Worm (Caenorhabditis elegans): Measurements from ENCODE around the gene C33F10.14.

Gene C33F10.14

ce11 chrII:4771282-4771681 lies 25.9 kb upstream of the C33F10.14 start, which contains the start of gene F26G1.5:
Gene F26G1.5 (minus strand): TSS chrII:4771382.
- no peak for TF ChIP-seq nhr-11 (tag; optimal IDR thresholded peaks at IDR 0.05)
- no peak for TF ChIP-seq grh-1 (GFP tag; IDR thresholded peaks at IDR 0.05)
- no peak for TF ChIP-seq mab-9 (GFP tag; IDR thresholded peaks at IDR 0.05)
- TF ChIP-seq F16B12.6 (tag; optimal IDR thresholded peaks at IDR 0.05) = no peak
- TF ChIP-seq fkh-4 (tag; optimal IDR thresholded peaks at IDR 0.05; ENCODE audit: borderline replicate concordance) = no peak
- no peak for TF ChIP-seq sup-37 (GFP tag; optimal IDR thresholded peaks at IDR 0.05)
- TF ChIP-seq unc-98 (GFP tag; IDR thresholded peaks at IDR 0.05) = no peak

ce11 chrII:4772441-4772840 lies 24.7 kb upstream of the C33F10.14 start:
- TF ChIP-seq elt-3 (tag; optimal IDR thresholded peaks at IDR 0.05) (peak in 4 of 6 experiments; percentile 32 to 92 (median 80)), nhr-47 (tag; optimal IDR thresholded peaks at IDR 0.05) (no peak), Y116A8C.19 (tag; optimal IDR thresholded peaks at IDR 0.05; ENCODE audit: borderline replicate concordance) (no peak), C16A3.4 (tag; optimal IDR thresholded peaks at IDR 0.05) (no peak), nhr-20 (tag; optimal IDR thresholded peaks at IDR 0.05) (peak; percentile 17), nhr-76 (tag; optimal IDR thresholded peaks at IDR 0.05) (no peak), swsn-7 (tag; optimal IDR thresholded peaks at IDR 0.05) (no peak), C04F5.9 (tag; optimal IDR thresholded peaks at IDR 0.05) (no peak), pax-3 (tag; optimal IDR thresholded peaks at IDR 0.05) (no peak), unc-62 (GFP tag; optimal IDR thresholded peaks at IDR 0.05) (no peak), ztf-11 (tag; optimal IDR thresholded peaks at IDR 0.05) (no peak), ceh-63 (GFP tag; optimal IDR thresholded peaks at IDR 0.05) (no peak), grh-1 (GFP tag; IDR thresholded peaks at IDR 0.05) (peak; percentile 53), efl-1 (optimal IDR thresholded peaks at IDR 0.05) (no peak), efl-1 (GFP tag; optimal IDR thresholded peaks at IDR 0.05 in 1 of 2) (no peak), aly-2 (tag; optimal IDR thresholded peaks at IDR 0.05) (no peak), pqm-1 (tag; optimal IDR thresholded peaks at IDR 0.05) (no peak), egl-27 (tag; optimal IDR thresholded peaks at IDR 0.05) (no peak), lsy-2 (tag; optimal IDR thresholded peaks at IDR 0.05) (no peak), efl-3 (GFP tag; optimal IDR thresholded peaks at IDR 0.05) (no peak), mef-2 (tag; optimal IDR thresholded peaks at IDR 0.05) (no peak), ets-5 (GFP tag; IDR thresholded peaks at IDR 0.05) (no peak), hlh-17 (GFP tag; optimal IDR thresholded peaks at IDR 0.05; ENCODE audit: borderline replicate concordance) (no peak), nhr-237 (tag; optimal IDR thresholded peaks at IDR 0.05) (no peak), zip-4 (GFP tag; optimal IDR thresholded peaks at IDR 0.05) (no peak), alr-1 (tag; optimal IDR thresholded peaks at IDR 0.05; ENCODE audit: borderline replicate concordance) (no peak), blmp-1 (tag; optimal IDR thresholded peaks at IDR 0.05) (peak; percentile 86), xbp-1 (tag; optimal IDR thresholded peaks at IDR 0.05) (no peak), vab-15 (tag; optimal IDR thresholded peaks at IDR 0.05) (no peak), lin-14 (GFP tag; optimal IDR thresholded peaks at IDR 0.05) (peak; percentile 62), sox-4 (tag; optimal IDR thresholded peaks at IDR 0.05) (no peak), dpl-1 (GFP tag; optimal IDR thresholded peaks at IDR 0.05) (no peak), tbx-2 (tag; optimal IDR thresholded peaks at IDR 0.05) (no peak), lin-13 (GFP tag; optimal IDR thresholded peaks at IDR 0.05) (no peak), mab-9 (GFP tag; IDR thresholded peaks at IDR 0.05) (no peak), ceh-8 (GFP tag; optimal IDR thresholded peaks at IDR 0.05) (no peak), lin-39 (tag; optimal IDR thresholded peaks at IDR 0.05) (no peak), F16B12.6 (tag; optimal IDR thresholded peaks at IDR 0.05) (no peak), mdl-1 (tag; optimal IDR thresholded peaks at IDR 0.05) (no peak), fkh-10 (GFP tag; optimal IDR thresholded peaks at IDR 0.05) (no peak), nhr-71 (tag; optimal IDR thresholded peaks at IDR 0.05) (no peak), dsc-1 (tag; optimal IDR thresholded peaks at IDR 0.05) (no peak), unc-30 (tag; optimal IDR thresholded peaks at IDR 0.05) (no peak), pag-3 (tag; optimal IDR thresholded peaks at IDR 0.05; ENCODE audit: borderline replicate concordance, insufficient read depth) (no peak), snu-23 (GFP tag; optimal IDR thresholded peaks at IDR 0.05) (no peak), ceh-90 (tag; optimal IDR thresholded peaks at IDR 0.05) (no peak), fos-1 (tag; optimal IDR thresholded peaks at IDR 0.05) (no peak)

Measured in whole organism, L1 larva.